Worm (Caenorhabditis elegans): ENCODE data around the gene fbxa-35.

fbxa-35 gene

ce11 chrIII:1307333-1307732, 11.9 kb downstream of the fbxa-35 start:
- no peak for TF ChIP-seq T22C8.4 (GFP tag; IDR thresholded peaks at IDR 0.05)
- TF ChIP-seq flt-1 (GFP tag; IDR thresholded peaks at IDR 0.05): no peak
- TF ChIP-seq ztf-23 (GFP tag; IDR thresholded peaks at IDR 0.05): no peak
- no peak for TF ChIP-seq cog-1 (tag; optimal IDR thresholded peaks at IDR 0.05)
- TF ChIP-seq med-1 (GFP tag; optimal IDR thresholded peaks at IDR 0.05; ENCODE audit: insufficient read depth): no peak
- TF ChIP-seq ref-1 (GFP tag; conservative IDR thresholded peaks at IDR 0.05): no peak
- no peak for TF ChIP-seq tab-1 (GFP tag; IDR thresholded peaks at IDR 0.05)
- TF ChIP-seq ztf-29 (GFP tag; IDR thresholded peaks at IDR 0.05): no peak
- no peak for TF ChIP-seq klf-2 (GFP tag; conservative IDR thresholded peaks at IDR 0.05)

ce11 chrIII:1308209-1308608, 12.7 kb downstream of the fbxa-35 start, which contains the start of gene fbxa-79:
Gene fbxa-79, minus strand, starts transcription at chrIII:1308294.
- no peak for TF ChIP-seq ref-1 (GFP tag; conservative IDR thresholded peaks at IDR 0.05)
- TF ChIP-seq klf-2 (GFP tag; conservative IDR thresholded peaks at IDR 0.05): no peak
- TF ChIP-seq ztf-29 (GFP tag; IDR thresholded peaks at IDR 0.05): no peak
- TF ChIP-seq tab-1 (GFP tag; IDR thresholded peaks at IDR 0.05): no peak
- no peak for TF ChIP-seq flt-1 (GFP tag; IDR thresholded peaks at IDR 0.05)
- no peak for TF ChIP-seq cog-1 (tag; optimal IDR thresholded peaks at IDR 0.05)
- TF ChIP-seq ztf-23 (GFP tag; IDR thresholded peaks at IDR 0.05): no peak
- TF ChIP-seq med-1 (GFP tag; optimal IDR thresholded peaks at IDR 0.05; ENCODE audit: insufficient read depth): no peak
- TF ChIP-seq T22C8.4 (GFP tag; IDR thresholded peaks at IDR 0.05): no peak

DNA sequence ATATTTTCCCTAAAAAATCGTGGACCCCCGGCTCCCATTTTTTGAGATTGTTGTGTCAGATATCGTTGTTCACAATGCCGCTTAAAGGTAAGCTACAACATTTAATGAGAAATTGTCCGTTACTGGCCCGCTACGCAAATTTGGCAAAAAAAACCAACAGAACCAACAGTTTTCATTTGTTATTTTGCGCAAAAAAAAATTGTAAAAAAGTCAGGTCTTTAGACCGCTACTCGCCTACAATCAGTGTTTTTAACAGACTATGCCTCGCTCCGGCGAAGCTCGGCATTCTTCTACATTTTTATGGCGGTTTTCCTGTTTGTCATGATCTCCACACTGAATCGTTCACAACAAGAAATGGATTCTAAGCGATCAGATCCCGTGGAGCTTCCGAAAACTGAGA, 13.4 kb downstream of the fbxa-35 start, which contains the start of gene Y82E9BL.12:
Gene Y82E9BL.12, plus strand, starts transcription at position 301 of the 400 bp plus-strand sequence.
- no peak for TF ChIP-seq flt-1 (GFP tag; IDR thresholded peaks at IDR 0.05)
- TF ChIP-seq med-1 (GFP tag; optimal IDR thresholded peaks at IDR 0.05; ENCODE audit: insufficient read depth): no peak
- no peak for TF ChIP-seq T22C8.4 (GFP tag; IDR thresholded peaks at IDR 0.05)
- TF ChIP-seq tab-1 (GFP tag; IDR thresholded peaks at IDR 0.05): no peak

DNA sequence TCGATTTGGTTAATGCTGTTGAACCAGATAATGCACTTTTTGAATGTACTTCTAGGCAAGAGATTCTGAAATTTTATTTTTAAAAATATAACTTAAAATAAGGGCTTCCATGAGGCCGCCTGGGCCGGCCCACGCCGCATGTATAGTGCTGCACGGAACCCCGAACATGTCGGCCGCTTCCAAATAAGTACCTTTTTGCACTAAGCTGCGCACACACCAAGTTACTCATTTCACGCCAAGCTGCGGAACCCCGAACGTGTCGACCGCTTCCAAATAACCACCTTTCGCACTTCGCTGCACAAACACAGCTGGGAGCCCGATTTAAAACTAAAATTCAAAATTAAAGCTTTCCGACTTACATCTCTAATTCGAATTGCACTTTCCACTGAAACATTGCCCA, 15.9 kb downstream of the fbxa-35 start:
- TF ChIP-seq klf-2 (GFP tag; conservative IDR thresholded peaks at IDR 0.05) (no peak), ztf-23 (GFP tag; IDR thresholded peaks at IDR 0.05) (no peak), med-1 (GFP tag; optimal IDR thresholded peaks at IDR 0.05; ENCODE audit: insufficient read depth) (no peak), cog-1 (tag; optimal IDR thresholded peaks at IDR 0.05) (no peak), T22C8.4 (GFP tag; IDR thresholded peaks at IDR 0.05) (no peak), ztf-29 (GFP tag; IDR thresholded peaks at IDR 0.05) (no peak), flt-1 (GFP tag; IDR thresholded peaks at IDR 0.05) (no peak), ref-1 (GFP tag; conservative IDR thresholded peaks at IDR 0.05) (no peak), tab-1 (GFP tag; IDR thresholded peaks at IDR 0.05) (no peak)

ce11 chrIII:1314283-1314682, 18.8 kb downstream of the fbxa-35 start:
- no peak for TF ChIP-seq cog-1 (tag; optimal IDR thresholded peaks at IDR 0.05)
- TF ChIP-seq med-1 (GFP tag; optimal IDR thresholded peaks at IDR 0.05; ENCODE audit: insufficient read depth): no peak
- TF ChIP-seq T22C8.4 (GFP tag; IDR thresholded peaks at IDR 0.05): no peak
- no peak for TF ChIP-seq tab-1 (GFP tag; IDR thresholded peaks at IDR 0.05)
- no peak for TF ChIP-seq flt-1 (GFP tag; IDR thresholded peaks at IDR 0.05)
- TF ChIP-seq ref-1 (GFP tag; conservative IDR thresholded peaks at IDR 0.05): no peak
- no peak for TF ChIP-seq klf-2 (GFP tag; conservative IDR thresholded peaks at IDR 0.05)
- no peak for TF ChIP-seq ztf-23 (GFP tag; IDR thresholded peaks at IDR 0.05)
- TF ChIP-seq ztf-29 (GFP tag; IDR thresholded peaks at IDR 0.05): no peak

- TF ChIP-seq flt-1 (GFP tag; IDR thresholded peaks at IDR 0.05) (no peak), ztf-23 (GFP tag; IDR thresholded peaks at IDR 0.05) (no peak), tab-1 (GFP tag; IDR thresholded peaks at IDR 0.05) (no peak), ztf-29 (GFP tag; IDR thresholded peaks at IDR 0.05) (no peak), med-1 (GFP tag; optimal IDR thresholded peaks at IDR 0.05; ENCODE audit: insufficient read depth) (no peak), cog-1 (tag; optimal IDR thresholded peaks at IDR 0.05) (no peak)
Measured at ce11 chrIII:1315038-1315437, 19.6 kb downstream of the fbxa-35 start, which contains the start of the genes fbxa-80 and fbxa-19. Gene fbxa-80, minus strand, starts transcription at chrIII:1315210. Gene fbxa-19, plus strand, starts transcription at chrIII:1315401.

ce11 chrIII:1321561-1321960, 26.1 kb downstream of the fbxa-35 start, which contains the start of gene fbxa-15:
Gene fbxa-15, minus strand, starts transcription at chrIII:1321661.
- no peak for TF ChIP-seq ref-1 (GFP tag; conservative IDR thresholded peaks at IDR 0.05)
- TF ChIP-seq med-1 (GFP tag; optimal IDR thresholded peaks at IDR 0.05; ENCODE audit: insufficient read depth): no peak
- TF ChIP-seq flt-1 (GFP tag; IDR thresholded peaks at IDR 0.05): no peak
- no peak for TF ChIP-seq ztf-29 (GFP tag; IDR thresholded peaks at IDR 0.05)
- no peak for TF ChIP-seq klf-2 (GFP tag; conservative IDR thresholded peaks at IDR 0.05)
- TF ChIP-seq cog-1 (tag; optimal IDR thresholded peaks at IDR 0.05): no peak
- TF ChIP-seq ztf-23 (GFP tag; IDR thresholded peaks at IDR 0.05): no peak
- no peak for TF ChIP-seq tab-1 (GFP tag; IDR thresholded peaks at IDR 0.05)
- TF ChIP-seq T22C8.4 (GFP tag; IDR thresholded peaks at IDR 0.05): no peak

- TF ChIP-seq klf-2 (GFP tag; conservative IDR thresholded peaks at IDR 0.05) (no peak), flt-1 (GFP tag; IDR thresholded peaks at IDR 0.05) (no peak), ztf-23 (GFP tag; IDR thresholded peaks at IDR 0.05) (no peak), ztf-29 (GFP tag; IDR thresholded peaks at IDR 0.05) (no peak), med-1 (GFP tag; optimal IDR thresholded peaks at IDR 0.05; ENCODE audit: insufficient read depth) (no peak), tab-1 (GFP tag; IDR thresholded peaks at IDR 0.05) (no peak), cog-1 (tag; optimal IDR thresholded peaks at IDR 0.05) (no peak), ref-1 (GFP tag; conservative IDR thresholded peaks at IDR 0.05) (no peak), T22C8.4 (GFP tag; IDR thresholded peaks at IDR 0.05) (no peak)
Measured at ce11 chrIII:1323555-1323954, 28.1 kb downstream of the fbxa-35 start.

DNA sequence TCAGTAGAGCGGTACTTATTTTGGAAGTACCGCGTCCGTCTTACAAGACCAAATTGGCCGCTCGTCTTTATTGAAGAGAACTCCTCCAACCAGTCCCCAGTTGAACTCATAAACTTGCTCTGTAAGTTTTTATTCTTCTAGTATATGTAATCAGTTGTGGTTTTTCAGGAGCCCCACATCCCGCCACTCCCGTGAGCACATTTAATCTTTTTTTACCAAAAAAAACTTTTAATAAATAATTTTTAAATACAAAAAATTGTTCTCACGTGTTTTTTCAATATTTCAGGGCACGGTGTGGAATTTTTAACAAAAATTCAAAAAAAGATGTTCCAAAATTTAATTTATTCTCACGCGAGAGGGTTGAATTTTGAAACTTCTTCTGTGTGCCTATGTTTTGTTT, 29.0 kb downstream of the fbxa-35 start, which contains the start of gene fbxa-14:
Gene fbxa-14, minus strand, starts transcription at position 101 of the 400 bp plus-strand sequence.
- TF ChIP-seq ref-1 (GFP tag; conservative IDR thresholded peaks at IDR 0.05): no peak
- TF ChIP-seq T22C8.4 (GFP tag; IDR thresholded peaks at IDR 0.05): no peak
- TF ChIP-seq cog-1 (tag; optimal IDR thresholded peaks at IDR 0.05): no peak
- TF ChIP-seq flt-1 (GFP tag; IDR thresholded peaks at IDR 0.05): no peak
- TF ChIP-seq med-1 (GFP tag; optimal IDR thresholded peaks at IDR 0.05; ENCODE audit: insufficient read depth): no peak
- TF ChIP-seq klf-2 (GFP tag; conservative IDR thresholded peaks at IDR 0.05): no peak
- no peak for TF ChIP-seq tab-1 (GFP tag; IDR thresholded peaks at IDR 0.05)

DNA sequence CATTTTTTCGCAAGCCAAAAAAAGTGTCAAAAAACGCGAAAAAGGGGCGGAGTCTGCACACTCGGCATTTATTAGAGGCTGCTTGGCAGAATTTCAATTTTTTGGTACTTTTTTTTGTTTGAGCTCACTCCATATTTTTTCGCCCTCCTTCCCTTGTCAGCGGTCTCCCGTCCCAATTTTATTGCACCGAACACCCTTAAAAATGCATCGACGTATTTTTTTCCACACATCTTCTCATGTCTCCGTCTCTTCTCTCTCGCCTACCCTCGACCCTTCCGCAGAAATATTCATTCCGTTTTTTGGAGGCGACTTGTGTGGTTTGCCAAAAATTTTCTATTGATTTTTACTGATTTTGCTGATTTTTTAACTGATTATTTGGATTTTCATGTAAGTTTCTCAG, 31.0 kb downstream of the fbxa-35 start, which contains the start of gene Y82E9BL.18:
Gene Y82E9BL.18, plus strand, starts transcription at position 301 of the 400 bp plus-strand sequence.
- no peak for TF ChIP-seq T22C8.4 (GFP tag; IDR thresholded peaks at IDR 0.05)
- TF ChIP-seq ref-1 (GFP tag; conservative IDR thresholded peaks at IDR 0.05): no peak
- no peak for TF ChIP-seq klf-2 (GFP tag; conservative IDR thresholded peaks at IDR 0.05)
- no peak for TF ChIP-seq ztf-23 (GFP tag; IDR thresholded peaks at IDR 0.05)
- TF ChIP-seq med-1 (GFP tag; optimal IDR thresholded peaks at IDR 0.05; ENCODE audit: insufficient read depth): no peak
- no peak for TF ChIP-seq ztf-29 (GFP tag; IDR thresholded peaks at IDR 0.05)
- TF ChIP-seq tab-1 (GFP tag; IDR thresholded peaks at IDR 0.05): no peak
- TF ChIP-seq flt-1 (GFP tag; IDR thresholded peaks at IDR 0.05): no peak
- TF ChIP-seq cog-1 (tag; optimal IDR thresholded peaks at IDR 0.05): no peak

Data from whole organism, midembryonic.